Worm (Caenorhabditis elegans) whole organism, L3 larva: ENCODE data around the gene F41E6.12.

Source experiments
- nhr-11 ChIP-seq: fragments of 150-350 bp; optimal IDR thresholded peaks from 2 replicates; lab custom pipeline; 2014; ENCODE audit warnings: missing biosample characterization, missing genetic modification characterization
- skn-1 ChIP-seq: fragments of 150-350 bp; optimal IDR thresholded peaks from 2 replicates; lab custom pipeline; 2014; ENCODE audit warnings: missing biosample characterization, missing genetic modification characterization
- unc-62 ChIP-seq: fragments of 150-350 bp; sonication (generic microtip); optimal IDR thresholded peaks from 4 replicates; lab custom pipeline; 2014; ENCODE audit warnings: missing biosample characterization, missing genetic modification reagents, missing genetic modification characterization

ce11 chrV:8643093-8643492 lies 14.2 kb upstream of the F41E6.12 start, which contains the start of gene asp-13:
- TF ChIP-seq unc-62 (GFP tag; lab: Kevin White, UChicago), result no peak
- no peak for TF ChIP-seq nhr-11
- TF ChIP-seq skn-1 (tag; lab: Kevin White, UChicago), result no peak
